Fruit fly (Drosophila melanogaster): ENCODE data around the gene CG13733.

The CG13733 gene

DNA sequence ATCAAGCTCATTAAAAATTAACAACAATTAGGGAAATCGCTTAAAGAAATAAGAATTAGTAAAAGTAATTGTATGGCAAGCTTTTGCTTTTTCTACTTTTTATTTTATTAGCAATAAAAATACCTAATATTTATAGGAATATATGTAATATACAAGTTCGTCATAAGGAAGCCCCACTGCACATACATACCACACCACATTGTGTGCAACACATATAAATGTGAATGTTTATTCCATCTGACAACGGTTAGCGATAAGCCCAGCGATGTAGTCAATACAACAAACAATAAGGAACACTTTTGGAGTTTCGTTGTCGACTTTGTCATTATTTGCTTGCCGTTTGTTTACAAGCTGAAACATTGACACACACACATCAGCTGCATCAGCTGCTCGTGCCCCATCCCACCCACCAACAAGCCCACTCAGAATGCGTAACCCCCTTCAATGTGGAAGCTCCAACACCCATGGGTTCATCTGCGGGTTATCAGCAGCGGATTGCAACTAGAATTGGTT lies 6.6 kb upstream of the CG13733 start (continued):
- peak; percentile 22 for TF ChIP-seq jumu (GFP tag; optimal IDR thresholded peaks at IDR 0.05)
- no peak for TF ChIP-seq CG11560 (tag; IDR thresholded peaks at IDR 0.05)
- TF ChIP-seq CG42726 (GFP tag; IDR thresholded peaks at IDR 0.05; ENCODE audit: partially characterized antibody): no peak
- TF ChIP-seq E2f1 (GFP tag; IDR thresholded peaks at IDR 0.05): peak; percentile 44; the same call in 1 of the 2 replicates
- TF ChIP-seq CG8290 (GFP tag; optimal IDR thresholded peaks at IDR 0.05): peak; percentile 63
- peak; percentile 77 to 96 for TF ChIP-seq CG8290 (tag; optimal IDR thresholded peaks at IDR 0.05)
- TF ChIP-seq repo (GFP tag; optimal IDR thresholded peaks at IDR 0.05): peak; percentile 69
- TF ChIP-seq Hsf (GFP tag; optimal IDR thresholded peaks at IDR 0.05): peak; percentile 54
- TF ChIP-seq CG12299 (tag; optimal IDR thresholded peaks at IDR 0.05): peak; percentile 83
- TF ChIP-seq CG12659 (GFP tag; optimal IDR thresholded peaks at IDR 0.05): peak; percentile 40
- TF ChIP-seq CG10274 (GFP tag; optimal IDR thresholded peaks at IDR 0.05): peak; percentile 57
- no peak for TF ChIP-seq Dip2 (GFP tag; IDR thresholded peaks at IDR 0.05)
- peak; percentile 96 for TF ChIP-seq Asciz (GFP tag; optimal IDR thresholded peaks at IDR 0.05)
- TF ChIP-seq sim (GFP tag; IDR thresholded peaks at IDR 0.05): peak; percentile 82; the same call in 1 of the 2 replicates
- TF ChIP-seq fu2 (GFP tag; optimal IDR thresholded peaks at IDR 0.05): no peak
- peak; percentile 88 for TF ChIP-seq CG17912 (GFP tag; optimal IDR thresholded peaks at IDR 0.05)
- peak; percentile 61; the same call in 1 of the 2 replicates for TF ChIP-seq HLH3B (GFP tag; IDR thresholded peaks at IDR 0.05)
- no peak for TF ChIP-seq fd3F (GFP tag; optimal IDR thresholded peaks at IDR 0.05)
- peak; percentile 23 for TF ChIP-seq HmgZ (tag; optimal IDR thresholded peaks at IDR 0.05)
- no peak; the same call in 2 of the 3 replicates for TF ChIP-seq CG3726 (GFP tag; IDR thresholded peaks at IDR 0.05)
- TF ChIP-seq CG32532 (GFP tag; IDR thresholded peaks at IDR 0.05): no peak
- TF ChIP-seq gem (tag; optimal IDR thresholded peaks at IDR 0.05): peak; percentile 82
- TF ChIP-seq Taf1 (GFP tag; IDR thresholded peaks at IDR 0.05): no peak
- TF ChIP-seq jing (GFP tag; optimal IDR thresholded peaks at IDR 0.05): no peak
- peak; percentile 74 for TF ChIP-seq NC2β (GFP tag; optimal IDR thresholded peaks at IDR 0.05)
- TF ChIP-seq seq (GFP tag; IDR thresholded peaks at IDR 0.05): no peak
- TF ChIP-seq Elba2 (GFP tag; optimal IDR thresholded peaks at IDR 0.05): no peak
- peak; percentile 71 for TF ChIP-seq run (tag; optimal IDR thresholded peaks at IDR 0.05)
- no peak for TF ChIP-seq CG2129 (GFP tag; IDR thresholded peaks at IDR 0.05; ENCODE audit: partially characterized antibody)
- TF ChIP-seq knrl (GFP tag; IDR thresholded peaks at IDR 0.05; ENCODE audit: partially characterized antibody): no peak
- peak; percentile 95 for TF ChIP-seq gsb-n (tag; optimal IDR thresholded peaks at IDR 0.05)
- TF ChIP-seq twi (tag; optimal IDR thresholded peaks at IDR 0.05): peak; percentile 80
- TF ChIP-seq CG4282 (GFP tag; optimal IDR thresholded peaks at IDR 0.05): no peak
- no peak for TF ChIP-seq esg (GFP tag; conservative IDR thresholded peaks at IDR 0.05)
- TF ChIP-seq CG8924 (tag; optimal IDR thresholded peaks at IDR 0.05): peak; percentile 81
- TF ChIP-seq CG18011 (GFP tag; optimal IDR thresholded peaks at IDR 0.05): no peak
- TF ChIP-seq D19A (tag; optimal IDR thresholded peaks at IDR 0.05): peak; percentile 70
- TF ChIP-seq Poxn (GFP tag; IDR thresholded peaks at IDR 0.05): no peak
- peak; percentile 77 for TF ChIP-seq Hey (tag; optimal IDR thresholded peaks at IDR 0.05)
- no peak for TF ChIP-seq sc (optimal IDR thresholded peaks at IDR 0.05)
- TF ChIP-seq sc (GFP tag; optimal IDR thresholded peaks at IDR 0.05): peak; percentile 89
- peak; percentile 98 for TF ChIP-seq CG33557 (GFP tag; optimal IDR thresholded peaks at IDR 0.05)
- peak; percentile 95 for TF ChIP-seq CG10431 (GFP tag; optimal IDR thresholded peaks at IDR 0.05)
- TF ChIP-seq lov (optimal IDR thresholded peaks at IDR 0.05): no peak
- TF ChIP-seq lov (GFP tag; IDR thresholded peaks at IDR 0.05): peak; percentile 89; the same call in 2 of the 3 replicates
- no peak for TF ChIP-seq Opbp (GFP tag; IDR thresholded peaks at IDR 0.05; ENCODE audit: partially characterized antibody)
- peak; percentile 39 for TF ChIP-seq Max (GFP tag; optimal IDR thresholded peaks at IDR 0.05)
- peak; percentile 40 for TF ChIP-seq da (GFP tag; optimal IDR thresholded peaks at IDR 0.05)
- TF ChIP-seq H15 (GFP tag; IDR thresholded peaks at IDR 0.05): no peak
- no peak for TF ChIP-seq CG9932 (GFP tag; IDR thresholded peaks at IDR 0.05)
- TF ChIP-seq pnt (GFP tag; optimal IDR thresholded peaks at IDR 0.05): peak; percentile 55
- TF ChIP-seq CG8281 (tag; optimal IDR thresholded peaks at IDR 0.05): peak; percentile 87
